Fruit fly (Drosophila melanogaster) whole organism, adult: ENCODE data around the gene CG9628.
A peak's percentile ranks its signal among the peaks of the same experiment; 100 is the strongest.

Experiments used
- CG11617 ChIP-seq: fragments of 200-800 bp; sonication (Bioruptor generic); optimal IDR thresholded peaks from 2 replicates; lab custom pipeline; 2017; ENCODE audit warnings: mild to moderate bottlenecking, missing biosample characterization, missing genetic modification reagents, missing genetic modification characterization
- CG12768 ChIP-seq: fragments of 200-800 bp; sonication (Bioruptor generic); optimal IDR thresholded peaks from 2 replicates; lab custom pipeline; 2017; ENCODE audit warnings: missing biosample characterization, missing genetic modification characterization, mild to moderate bottlenecking, moderate library complexity, missing genetic modification reagents
- CG14711 ChIP-seq: fragments of 200-800 bp; sonication (Bioruptor generic); optimal IDR thresholded peaks from 2 replicates; lab custom pipeline; 2018; ENCODE audit warnings: missing biosample characterization, mild to moderate bottlenecking, missing genetic modification characterization, moderate library complexity
- CG1620 ChIP-seq: fragments of 200-800 bp; sonication (Bioruptor generic); optimal IDR thresholded peaks from 2 replicates; lab custom pipeline; 2016; ENCODE audit warnings: missing biosample characterization, missing genetic modification characterization
- CG33017 ChIP-seq: fragments of 200-800 bp; sonication (Bioruptor generic); optimal IDR thresholded peaks from 2 replicates; lab custom pipeline; 2018; ENCODE audit warnings: missing biosample characterization, mild to moderate bottlenecking, missing genetic modification characterization, moderate library complexity
- CG5204 ChIP-seq: fragments of 200-800 bp; sonication (Bioruptor generic); optimal IDR thresholded peaks from 2 replicates; lab custom pipeline; 2016; ENCODE audit warnings: missing biosample characterization, missing genetic modification characterization
- CG7045 ChIP-seq: fragments of 200-800 bp; sonication (Bioruptor generic); optimal IDR thresholded peaks from 2 replicates; lab custom pipeline; 2017; ENCODE audit warnings: missing biosample characterization, mild to moderate bottlenecking, missing genetic modification characterization
- CG7101 ChIP-seq: fragments of 200-800 bp; sonication (Bioruptor generic); optimal IDR thresholded peaks from 2 replicates; lab custom pipeline; 2018; ENCODE audit warnings: missing biosample characterization, mild to moderate bottlenecking, missing genetic modification characterization, moderate library complexity
- Clk ChIP-seq: fragments of 200-800 bp; sonication (Bioruptor generic); optimal IDR thresholded peaks from 2 replicates; lab custom pipeline; 2017; ENCODE audit warnings: missing biosample characterization, missing genetic modification characterization
- Crg-1 ChIP-seq: fragments of 200-800 bp; sonication (Bioruptor generic); optimal IDR thresholded peaks from 2 replicates; lab custom pipeline; 2016; ENCODE audit warnings: missing biosample characterization, missing genetic modification characterization
- Hr96 ChIP-seq: fragments of 200-800 bp; sonication (Bioruptor generic); optimal IDR thresholded peaks from 2 replicates; lab custom pipeline; 2016; ENCODE audit warnings: missing biosample characterization, missing genetic modification characterization
- Mnt ChIP-seq: fragments of 200-800 bp; sonication (Bioruptor generic); optimal IDR thresholded peaks from 2 replicates; lab custom pipeline; 2016; ENCODE audit warnings: missing biosample characterization, mild to moderate bottlenecking, missing genetic modification characterization
- bab1 ChIP-seq: fragments of 200-800 bp; sonication (Bioruptor generic); optimal IDR thresholded peaks from 3 replicates; lab custom pipeline; 2019; ENCODE audit warnings: missing biosample characterization, mild to moderate bottlenecking, missing genetic modification characterization, moderate library complexity
- cic ChIP-seq: fragments of 200-800 bp; sonication (Bioruptor generic); optimal IDR thresholded peaks from 2 replicates; lab custom pipeline; 2017; ENCODE audit warnings: missing biosample characterization, mild to moderate bottlenecking, missing genetic modification characterization, moderate library complexity
- cnc ChIP-seq, 2 experiments: fragments of >200 bp; optimal IDR thresholded peaks; 2 replicates each; lab custom pipeline; 2017
- kay ChIP-seq: fragments of 200-800 bp; sonication (Bioruptor generic); peaks from one replicate; lab custom pipeline; 2016; ENCODE audit warnings: missing biosample characterization, missing genetic modification characterization, borderline replicate concordance
- ovo ChIP-seq: fragments of 200-800 bp; sonication (Bioruptor generic); optimal IDR thresholded peaks from 2 replicates; lab custom pipeline; 2016; ENCODE audit warnings: missing biosample characterization, missing genetic modification characterization
- pad ChIP-seq: fragments of 200-800 bp; sonication (Bioruptor generic); optimal IDR thresholded peaks from 3 replicates; lab custom pipeline; 2017; ENCODE audit warnings: missing biosample characterization, missing genetic modification characterization, mild to moderate bottlenecking, moderate library complexity, missing genetic modification reagents
- tj ChIP-seq: fragments of 200-800 bp; sonication (Bioruptor generic); optimal IDR thresholded peaks from 3 replicates; lab custom pipeline; 2017; ENCODE audit warnings: missing biosample characterization, mild to moderate bottlenecking, missing genetic modification characterization, moderate library complexity
- toe ChIP-seq: fragments of 200-800 bp; sonication (Bioruptor generic); optimal IDR thresholded peaks from 2 replicates; lab custom pipeline; 2016; ENCODE audit warnings: missing biosample characterization, missing genetic modification characterization

Gene CG9628

dm6 chr3L:14631964-14632758 is 9.6 kb downstream of the CG9628 start, which contains the start of the genes RecQ5 and dlp:
TSS of gene RecQ5 (minus strand) at chr3L:14632077.
TSS of gene dlp (plus strand) at chr3L:14632601.
- no peak for TF ChIP-seq tj (GFP tag; lab: Kevin White, UChicago)
- peak; percentile 61 for TF ChIP-seq CG7045
- TF ChIP-seq bab1 (GFP tag; lab: Kevin White, UChicago), result peak; percentile 73
- TF ChIP-seq CG1620 (GFP tag; lab: Kevin White, UChicago), result peak; percentile 59
- no peak for TF ChIP-seq cic
- no peak for TF ChIP-seq cnc (optimal IDR thresholded peaks at IDR 0.05; lab: Kevin White, UChicago)
- TF ChIP-seq Clk (GFP tag; lab: Kevin White, UChicago), result peak; percentile 50
- peak; percentile 41 for TF ChIP-seq Mnt (GFP tag; lab: Kevin White, UChicago)
- peak; percentile 68 for TF ChIP-seq CG5204 (GFP tag; lab: Kevin White, UChicago)
- peak; percentile 21 for TF ChIP-seq CG33017 (tag; lab: Kevin White, UChicago)
- peak; percentile 69 for TF ChIP-seq ovo (GFP tag; lab: Kevin White, UChicago)
- TF ChIP-seq Hr96 (GFP tag; lab: Kevin White, UChicago), result peak; percentile 34
- TF ChIP-seq Crg-1, result peak; percentile 69
- TF ChIP-seq pad, result no peak
- TF ChIP-seq CG12768 (GFP tag; lab: Kevin White, UChicago), result peak; percentile 48
- peak; percentile 78 for TF ChIP-seq toe (GFP tag; lab: Kevin White, UChicago)
- peak; percentile 93 for TF ChIP-seq kay (GFP tag; lab: Kevin White, UChicago)
- peak; percentile 54 for TF ChIP-seq CG14711 (tag; lab: Kevin White, UChicago)
- TF ChIP-seq CG11617 (GFP tag; lab: Kevin White, UChicago), result peak; percentile 70
- peak; percentile 69 for TF ChIP-seq CG7101 (tag; lab: Kevin White, UChicago)

- TF ChIP-seq toe (GFP tag; lab: Kevin White, UChicago), result no peak
- TF ChIP-seq tj (GFP tag; lab: Kevin White, UChicago), result peak; percentile 63
- TF ChIP-seq pad, result peak; percentile 65
Observed at dm6 chr3L:14632908-14633307, 10.3 kb downstream of the CG9628 start.

- TF ChIP-seq CG14711 (tag; lab: Kevin White, UChicago) (no peak), CG7101 (tag; lab: Kevin White, UChicago) (no peak), CG33017 (tag; lab: Kevin White, UChicago) (no peak), tj (GFP tag; lab: Kevin White, UChicago) (no peak), Mnt (GFP tag; lab: Kevin White, UChicago) (no peak), CG7045 (no peak), Hr96 (GFP tag; lab: Kevin White, UChicago) (no peak), cic (no peak), CG1620 (GFP tag; lab: Kevin White, UChicago) (no peak), cnc (optimal IDR thresholded peaks at IDR 0.05; lab: Kevin White, UChicago) (no peak), CG11617 (GFP tag; lab: Kevin White, UChicago) (no peak), bab1 (GFP tag; lab: Kevin White, UChicago) (no peak), Clk (GFP tag; lab: Kevin White, UChicago) (no peak)
Observed at dm6 chr3L:14634019-14634772, 11.6 kb downstream of the CG9628 start.

dm6 chr3L:14634773-14635563 is 12.4 kb downstream of the CG9628 start:
- peak; percentile 82 for TF ChIP-seq tj (GFP tag; lab: Kevin White, UChicago)
- no peak for TF ChIP-seq cnc (optimal IDR thresholded peaks at IDR 0.05; lab: Kevin White, UChicago)

- TF ChIP-seq cic (no peak), Mnt (GFP tag; lab: Kevin White, UChicago) (no peak), kay (GFP tag; lab: Kevin White, UChicago) (peak; percentile 23), pad (no peak), tj (GFP tag; lab: Kevin White, UChicago) (no peak), CG33017 (tag; lab: Kevin White, UChicago) (no peak)
Observed at dm6 chr3L:14635564-14635937, 13.0 kb downstream of the CG9628 start.

- TF ChIP-seq CG7101 (tag; lab: Kevin White, UChicago), result no peak
- peak; percentile 17 for TF ChIP-seq tj (GFP tag; lab: Kevin White, UChicago)
Observed at dm6 chr3L:14636740-14637189, 14.2 kb downstream of the CG9628 start.
